Worm (Caenorhabditis elegans): ENCODE measurements around the gene cyp-33E2.

- TF ChIP-seq lin-35 (GFP tag; optimal IDR thresholded peaks at IDR 0.05), result no peak
- no peak for TF ChIP-seq mdl-1 (tag; optimal IDR thresholded peaks at IDR 0.05)
- TF ChIP-seq unc-62 (GFP tag; optimal IDR thresholded peaks at IDR 0.05), result no peak
- no peak for TF ChIP-seq skn-1 (tag; optimal IDR thresholded peaks at IDR 0.05)
- no peak for TF ChIP-seq nhr-11 (tag; optimal IDR thresholded peaks at IDR 0.05)
- no peak for TF ChIP-seq dpl-1 (GFP tag; optimal IDR thresholded peaks at IDR 0.05)
- no peak for TF ChIP-seq ces-1 (GFP tag; optimal IDR thresholded peaks at IDR 0.05)
- no peak for TF ChIP-seq nhr-20 (tag; optimal IDR thresholded peaks at IDR 0.05)
- TF ChIP-seq mef-2 (tag; optimal IDR thresholded peaks at IDR 0.05), result no peak
- no peak for TF ChIP-seq ama-1 (optimal IDR thresholded peaks at IDR 0.05)
- no peak for TF ChIP-seq zip-4 (GFP tag; optimal IDR thresholded peaks at IDR 0.05)
- no peak for TF ChIP-seq irx-1 (tag; optimal IDR thresholded peaks at IDR 0.05)
Observed at ce11 chrIV:8625730-8626129, 13.6 kb downstream of the cyp-33E2 start.
